Worm (Caenorhabditis elegans): ENCODE data around the gene ZK418.13.

ZK418.13 gene

ce11 chrIII:7069981-7070380, 6.3 kb downstream of the ZK418.13 start, which contains the start of gene tmem-17:
Gene tmem-17, plus strand, starts transcription at chrIII:7070281.
- TF ChIP-seq ceh-91 (GFP tag; IDR thresholded peaks at IDR 0.05), result no peak

- no peak for TF ChIP-seq F22D6.2 (tag; optimal IDR thresholded peaks at IDR 0.05)
- peak; percentile 39; the same call in 1 of the 2 replicates for TF ChIP-seq mcd-1 (GFP tag; IDR thresholded peaks at IDR 0.05)
- TF ChIP-seq ceh-91 (GFP tag; IDR thresholded peaks at IDR 0.05), result peak; percentile 48; the same call in 1 of the 2 replicates
- no peak for TF ChIP-seq unc-130 (GFP tag; optimal IDR thresholded peaks at IDR 0.05)
- no peak for TF ChIP-seq nhr-80 (tag; optimal IDR thresholded peaks at IDR 0.05)
- no peak for TF ChIP-seq somi-1 (GFP tag; optimal IDR thresholded peaks at IDR 0.05)
- TF ChIP-seq ztf-3 (GFP tag; optimal IDR thresholded peaks at IDR 0.05), result no peak
- no peak for TF ChIP-seq ztf-26 (tag; optimal IDR thresholded peaks at IDR 0.05)
- TF ChIP-seq mes-4 (tag; optimal IDR thresholded peaks at IDR 0.05), result no peak
- TF ChIP-seq C06A6.2 (GFP tag; conservative IDR thresholded peaks at IDR 0.05), result no peak
- no peak for TF ChIP-seq tbx-9 (tag; optimal IDR thresholded peaks at IDR 0.05; ENCODE audit: borderline replicate concordance)
- no peak for TF ChIP-seq Y56A3A.18 (GFP tag; IDR thresholded peaks at IDR 0.05)
- TF ChIP-seq rec-8 (tag; optimal IDR thresholded peaks at IDR 0.05), result no peak
- no peak for TF ChIP-seq ceh-79 (tag; optimal IDR thresholded peaks at IDR 0.05)
- TF ChIP-seq let-607 (tag; optimal IDR thresholded peaks at IDR 0.05), result no peak
- no peak for TF ChIP-seq egl-44 (GFP tag; IDR thresholded peaks at IDR 0.05)
- TF ChIP-seq nhr-120 (GFP tag; IDR thresholded peaks at IDR 0.05), result no peak
- TF ChIP-seq hrde-1 (tag; optimal IDR thresholded peaks at IDR 0.05; ENCODE audit: borderline replicate concordance), result no peak
- no peak for TF ChIP-seq ceh-100 (GFP tag; IDR thresholded peaks at IDR 0.05)
- TF ChIP-seq fkh-3 (tag; optimal IDR thresholded peaks at IDR 0.05), result no peak
- no peak for TF ChIP-seq ztf-18 (tag; optimal IDR thresholded peaks at IDR 0.05)
- no peak for TF ChIP-seq dox-1 (GFP tag; IDR thresholded peaks at IDR 0.05)
- TF ChIP-seq efl-1 (GFP tag; optimal IDR thresholded peaks at IDR 0.05), result peak; percentile 78
- no peak for TF ChIP-seq mxl-1 (tag; optimal IDR thresholded peaks at IDR 0.05)
- peak; percentile 56 for TF ChIP-seq madf-6 (GFP tag; IDR thresholded peaks at IDR 0.05)
- no peak for TF ChIP-seq Y53F4B.3 (GFP tag; IDR thresholded peaks at IDR 0.05)
- TF ChIP-seq ets-4 (GFP tag; optimal IDR thresholded peaks at IDR 0.05), result no peak
- peak; percentile 82 for TF ChIP-seq lin-54 (GFP tag; optimal IDR thresholded peaks at IDR 0.05)
- peak; percentile 18 for TF ChIP-seq lsl-1 (GFP tag; optimal IDR thresholded peaks at IDR 0.05)
- no peak for TF ChIP-seq ztf-25 (GFP tag; IDR thresholded peaks at IDR 0.05)
- TF ChIP-seq K11D2.4 (GFP tag; IDR thresholded peaks at IDR 0.05), result no peak
- no peak for TF ChIP-seq Y79H2A.3 (GFP tag; conservative IDR thresholded peaks at IDR 0.05)
- TF ChIP-seq attf-3 (GFP tag; conservative IDR thresholded peaks at IDR 0.05), result no peak
- TF ChIP-seq attf-5 (GFP tag; optimal IDR thresholded peaks at IDR 0.05), result peak; percentile 11
- no peak for TF ChIP-seq snpc-1.1 (tag; optimal IDR thresholded peaks at IDR 0.05; ENCODE audit: insufficient read depth)
- no peak for TF ChIP-seq ceh-58 (GFP tag; IDR thresholded peaks at IDR 0.05)
- no peak for TF ChIP-seq lsy-27 (tag; optimal IDR thresholded peaks at IDR 0.05; ENCODE audit: borderline replicate concordance, insufficient read depth)
- no peak for TF ChIP-seq xnd-1 (tag; optimal IDR thresholded peaks at IDR 0.05)
- TF ChIP-seq zim-3 (tag; optimal IDR thresholded peaks at IDR 0.05), result no peak
- TF ChIP-seq hmg-20 (GFP tag; IDR thresholded peaks at IDR 0.05), result no peak
- no peak for TF ChIP-seq aptf-2 (GFP tag; conservative IDR thresholded peaks at IDR 0.05)
- no peak for TF ChIP-seq F57C9.4 (tag; optimal IDR thresholded peaks at IDR 0.05)
- no peak for TF ChIP-seq ztf-6 (GFP tag; IDR thresholded peaks at IDR 0.05)
- TF ChIP-seq ama-1 (optimal IDR thresholded peaks at IDR 0.05), result no peak
- no peak for TF ChIP-seq ama-1 (GFP tag; optimal IDR thresholded peaks at IDR 0.05)
- TF ChIP-seq pha-4 (tag; optimal IDR thresholded peaks at IDR 0.05), result no peak
- no peak for TF ChIP-seq F37B4.10 (GFP tag; IDR thresholded peaks at IDR 0.05)
Measured at ce11 chrIII:7068520-7069113, 7.7 kb downstream of the ZK418.13 start, which contains the start of the genes ubc-18 and R01H2.8. Gene ubc-18, minus strand, starts transcription at chrIII:7068570. Gene R01H2.8, plus strand, starts transcription at chrIII:7069063.

Data from whole organism, young adult.